Worm (Caenorhabditis elegans): ENCODE data around the gene F55G1.1.

F55G1.1 gene

DNA sequence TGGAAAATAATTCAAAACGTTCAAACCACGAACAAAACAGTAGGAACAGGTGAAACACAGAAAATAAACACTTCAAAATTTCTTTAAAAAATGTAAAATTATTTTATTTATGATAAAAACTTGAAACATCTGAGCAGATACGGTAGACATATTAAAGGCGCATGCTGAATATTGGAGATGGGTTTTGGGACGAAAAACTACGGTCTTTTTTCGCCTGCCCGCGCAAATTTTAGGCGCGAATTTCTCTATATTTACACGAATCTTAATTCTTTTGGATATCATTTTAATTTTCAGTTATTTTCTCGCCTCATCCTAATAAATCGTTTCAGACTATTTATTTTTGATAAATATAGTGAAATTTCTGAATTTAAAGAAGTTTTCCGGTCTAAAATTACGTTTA, 13.9 kb upstream of the F55G1.1 start:
- TF ChIP-seq ztf-7 (tag; optimal IDR thresholded peaks at IDR 0.05), result no peak
- TF ChIP-seq mes-2 (tag; optimal IDR thresholded peaks at IDR 0.05; ENCODE audit: poor library complexity, severe bottlenecking), result no peak
- TF ChIP-seq snpc-4 (tag; optimal IDR thresholded peaks at IDR 0.05), result no peak
- TF ChIP-seq ceh-28 (tag; optimal IDR thresholded peaks at IDR 0.05), result no peak
- TF ChIP-seq fkh-10 (GFP tag; optimal IDR thresholded peaks at IDR 0.05), result no peak
- TF ChIP-seq fos-1 (tag; optimal IDR thresholded peaks at IDR 0.05), result no peak
- no peak for TF ChIP-seq hlh-11 (tag; optimal IDR thresholded peaks at IDR 0.05)
- no peak for TF ChIP-seq lir-3 (tag; optimal IDR thresholded peaks at IDR 0.05)
- peak; percentile 85 for TF ChIP-seq unc-130 (GFP tag; optimal IDR thresholded peaks at IDR 0.05)
- TF ChIP-seq F49E8.2 (tag; optimal IDR thresholded peaks at IDR 0.05; ENCODE audit: borderline replicate concordance), result peak; percentile 74
- no peak for TF ChIP-seq F26F4.8 (GFP tag; conservative IDR thresholded peaks at IDR 0.05)
- TF ChIP-seq lin-29 (GFP tag; IDR thresholded peaks at IDR 0.05), result no peak
- TF ChIP-seq pha-4 (GFP tag; IDR thresholded peaks at IDR 0.05), result no peak
- no peak for TF ChIP-seq pha-4 (tag; optimal IDR thresholded peaks at IDR 0.05)
- peak; percentile 76 for TF ChIP-seq snpc-1.2 (GFP tag; IDR thresholded peaks at IDR 0.05)
- TF ChIP-seq zfp-2 (tag; optimal IDR thresholded peaks at IDR 0.05), result no peak
- TF ChIP-seq lin-38 (GFP tag; IDR thresholded peaks at IDR 0.05), result peak; percentile 66
- TF ChIP-seq hmg-1.1 (GFP tag; IDR thresholded peaks at IDR 0.05), result no peak
- no peak for TF ChIP-seq ama-1 (optimal IDR thresholded peaks at IDR 0.05)
- TF ChIP-seq ceh-44 (GFP tag; IDR thresholded peaks at IDR 0.05), result 0 out of 2 replicates have a peak, but pooled peaks have one; percentile 12
- no peak for TF ChIP-seq ctbp-1 (GFP tag; IDR thresholded peaks at IDR 0.05)
- no peak for TF ChIP-seq nhr-42 (GFP tag; IDR thresholded peaks at IDR 0.05)
- no peak for TF ChIP-seq ceh-20 (GFP tag; IDR thresholded peaks at IDR 0.05)
- TF ChIP-seq nhr-11 (tag; optimal IDR thresholded peaks at IDR 0.05), result no peak
- TF ChIP-seq R02D3.7 (tag; optimal IDR thresholded peaks at IDR 0.05), result no peak
- peak; percentile 62 for TF ChIP-seq Y48G9A.11 (GFP tag; IDR thresholded peaks at IDR 0.05)

DNA sequence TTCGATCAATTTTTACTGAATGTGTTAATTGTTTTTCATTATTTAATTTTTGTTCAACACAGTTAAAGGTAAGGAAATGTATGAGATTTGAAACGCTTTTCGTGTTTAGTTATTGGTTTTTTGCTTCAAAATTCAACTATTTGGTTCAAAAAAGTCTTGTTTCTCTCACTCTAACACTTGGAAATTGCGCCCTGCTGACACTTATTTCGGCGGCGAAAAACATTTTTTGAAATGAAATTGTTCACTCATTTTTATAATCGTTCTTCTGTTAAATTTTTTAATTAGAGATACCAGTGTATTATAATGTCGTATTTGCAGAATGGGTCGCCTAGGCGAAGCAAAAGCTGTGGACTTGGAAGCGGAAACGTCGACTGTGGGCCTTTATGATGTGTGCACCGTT, 13.4 kb upstream of the F55G1.1 start, which contains the start of gene rod-1:
rod-1 (plus strand) TSS at position 319 of the 400 bp plus-strand sequence.
- TF ChIP-seq dpl-1 (GFP tag; optimal IDR thresholded peaks at IDR 0.05) (peak; percentile 69), unc-39 (tag; optimal IDR thresholded peaks at IDR 0.05) (no peak), aha-1 (tag) (peak; percentile 57), fkh-10 (GFP tag; optimal IDR thresholded peaks at IDR 0.05) (peak; percentile 12), hmg-1.1 (GFP tag; IDR thresholded peaks at IDR 0.05) (no peak), lin-38 (GFP tag; IDR thresholded peaks at IDR 0.05) (no peak), daf-8 (GFP tag; IDR thresholded peaks at IDR 0.05) (no peak), fos-1 (tag; optimal IDR thresholded peaks at IDR 0.05) (no peak), zfp-2 (tag; optimal IDR thresholded peaks at IDR 0.05) (no peak)

DNA sequence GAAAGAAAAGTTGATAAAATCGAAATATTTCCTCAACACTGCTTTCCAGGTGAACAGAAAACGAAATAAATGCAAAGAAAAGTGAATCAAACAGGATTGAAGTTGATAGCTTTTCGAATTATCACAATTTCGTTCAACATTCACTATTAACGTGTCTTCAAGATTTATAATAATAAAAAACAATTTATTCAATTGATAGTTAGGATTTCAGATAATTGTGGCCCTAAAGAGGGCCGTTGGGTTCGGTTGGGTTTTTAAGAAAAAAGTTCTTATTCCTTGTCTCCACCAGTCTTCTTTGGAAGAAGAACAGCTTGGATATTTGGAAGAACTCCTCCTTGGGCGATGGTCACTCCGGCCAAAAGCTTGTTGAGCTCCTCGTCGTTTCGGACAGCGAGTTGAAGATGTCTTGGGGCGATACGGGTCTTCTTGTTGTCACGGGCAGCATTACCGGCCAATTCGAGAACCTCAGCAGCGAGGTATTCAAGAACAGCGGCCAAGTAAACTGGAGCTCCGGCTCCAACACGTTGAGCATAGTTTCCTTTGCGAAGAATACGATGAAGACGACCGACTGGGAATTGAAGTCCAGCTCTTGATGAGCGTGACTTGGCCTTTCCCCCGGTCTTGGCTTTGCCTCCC, 5.9 kb upstream of the F55G1.1 start:
- TF ChIP-seq lim-7 (GFP tag; IDR thresholded peaks at IDR 0.05) (peak; percentile 23; the same call in 1 of the 2 replicates), Y105C5A.15 (GFP tag; IDR thresholded peaks at IDR 0.05) (peak; percentile 32; the same call in 1 of the 2 replicates), F26F4.8 (GFP tag; conservative IDR thresholded peaks at IDR 0.05) (peak; percentile 64; the same call in 1 of the 2 replicates), D1046.2 (GFP tag; IDR thresholded peaks at IDR 0.05) (0 out of 2 replicates have a peak, but pooled peaks have one; percentile 8), F49E8.2 (tag; optimal IDR thresholded peaks at IDR 0.05; ENCODE audit: borderline replicate concordance) (peak; percentile 14), egl-43 (GFP tag; IDR thresholded peaks at IDR 0.05) (peak; percentile 60; the same call in 1 of the 2 replicates)

DNA sequence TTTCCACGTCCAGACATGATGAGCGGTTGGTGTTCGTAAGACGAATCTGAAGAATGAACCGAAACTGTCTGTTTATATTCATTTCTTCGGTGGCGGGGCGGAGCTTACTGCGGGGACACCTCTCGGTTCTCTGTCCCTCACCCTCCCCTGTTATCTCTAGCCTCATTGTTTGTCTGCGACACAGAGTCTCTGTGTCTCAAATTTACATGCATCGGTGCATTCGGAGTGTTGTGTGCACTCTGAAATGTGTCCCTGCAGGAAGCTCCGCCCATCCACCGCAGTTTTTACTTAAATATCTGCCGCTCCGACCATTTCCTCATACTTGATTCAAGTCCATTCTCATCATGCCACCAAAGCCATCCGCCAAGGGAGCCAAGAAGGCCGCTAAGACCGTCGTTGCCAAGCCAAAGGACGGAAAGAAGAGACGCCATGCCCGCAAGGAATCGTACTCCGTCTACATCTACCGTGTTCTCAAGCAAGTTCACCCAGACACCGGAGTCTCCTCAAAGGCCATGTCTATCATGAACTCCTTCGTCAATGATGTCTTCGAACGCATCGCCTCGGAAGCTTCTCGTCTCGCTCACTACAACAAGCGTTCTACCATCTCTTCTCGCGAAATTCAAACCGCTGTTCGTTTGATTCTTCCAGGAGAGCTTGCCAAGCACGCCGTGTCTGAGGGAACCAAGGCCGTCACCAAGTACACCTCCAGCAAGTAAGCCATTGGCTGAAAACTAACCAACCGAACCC, 5.2 kb upstream of the F55G1.1 start, which contains the start of the genes his-61 and his-62:
his-61 (minus strand) TSS at position 17 of the 747 bp plus-strand sequence.
his-62 (plus strand) TSS at position 345 of the 747 bp plus-strand sequence.
- TF ChIP-seq mep-1 (tag; optimal IDR thresholded peaks at IDR 0.05) (peak; percentile 90), F37D6.2 (tag; optimal IDR thresholded peaks at IDR 0.05) (no peak), tag-97 (GFP tag; IDR thresholded peaks at IDR 0.05) (no peak), vab-7 (GFP tag; IDR thresholded peaks at IDR 0.05) (peak; percentile 40; the same call in 1 of the 2 replicates), unc-39 (tag; optimal IDR thresholded peaks at IDR 0.05) (no peak), lin-1 (GFP tag; IDR thresholded peaks at IDR 0.05) (peak; percentile 45; the same call in 1 of the 2 replicates), mdt-29 (GFP tag; IDR thresholded peaks at IDR 0.05) (no peak), snpc-1.2 (GFP tag; IDR thresholded peaks at IDR 0.05) (peak; percentile 68), Y5F2A.4 (GFP tag; optimal IDR thresholded peaks at IDR 0.05) (no peak), unc-130 (GFP tag; optimal IDR thresholded peaks at IDR 0.05) (no peak), ztf-11 (tag; optimal IDR thresholded peaks at IDR 0.05) (no peak), aha-1 (tag) (peak; percentile 82), ceh-20 (GFP tag; IDR thresholded peaks at IDR 0.05) (no peak), arid-1 (GFP tag; conservative IDR thresholded peaks at IDR 0.05) (peak; percentile 4; the same call in 1 of the 2 replicates), dmd-6 (GFP tag; IDR thresholded peaks at IDR 0.05) (peak; percentile 79), mes-2 (tag; optimal IDR thresholded peaks at IDR 0.05; ENCODE audit: poor library complexity, severe bottlenecking) (peak; percentile 83), fos-1 (tag; optimal IDR thresholded peaks at IDR 0.05) (no peak)

All from whole organism, L4 larva.